Worm (Caenorhabditis elegans): Measurements from ENCODE around the gene lin-29.

DNA sequence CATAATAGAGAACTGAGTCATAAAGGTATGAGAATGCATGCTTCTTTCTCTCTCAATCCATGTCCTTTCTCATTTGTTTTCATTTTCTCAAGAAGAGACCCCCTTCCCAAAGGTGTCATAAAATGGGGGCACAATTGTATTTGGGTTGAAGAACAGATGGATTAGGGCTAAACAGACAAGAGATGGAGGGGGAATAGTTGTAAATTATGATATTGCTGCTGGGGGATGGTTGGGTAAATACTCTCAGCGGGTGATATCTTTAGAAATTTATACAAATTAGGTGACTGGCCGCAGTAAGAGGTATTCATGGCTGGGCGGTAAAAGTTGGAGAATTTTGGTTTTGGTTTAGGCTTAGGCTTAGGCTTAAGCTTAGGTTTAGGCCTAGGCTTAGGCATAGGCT lies 30.1 kb downstream of the lin-29 start:
- TF ChIP-seq hmg-1.2 (GFP tag; IDR thresholded peaks at IDR 0.05) (no peak), unc-62 (GFP tag; optimal IDR thresholded peaks at IDR 0.05) (no peak)

Data from whole organism, young adult.